Worm (Caenorhabditis elegans): ENCODE measurements around the gene C34D10.5.

The C34D10.5 gene

DNA sequence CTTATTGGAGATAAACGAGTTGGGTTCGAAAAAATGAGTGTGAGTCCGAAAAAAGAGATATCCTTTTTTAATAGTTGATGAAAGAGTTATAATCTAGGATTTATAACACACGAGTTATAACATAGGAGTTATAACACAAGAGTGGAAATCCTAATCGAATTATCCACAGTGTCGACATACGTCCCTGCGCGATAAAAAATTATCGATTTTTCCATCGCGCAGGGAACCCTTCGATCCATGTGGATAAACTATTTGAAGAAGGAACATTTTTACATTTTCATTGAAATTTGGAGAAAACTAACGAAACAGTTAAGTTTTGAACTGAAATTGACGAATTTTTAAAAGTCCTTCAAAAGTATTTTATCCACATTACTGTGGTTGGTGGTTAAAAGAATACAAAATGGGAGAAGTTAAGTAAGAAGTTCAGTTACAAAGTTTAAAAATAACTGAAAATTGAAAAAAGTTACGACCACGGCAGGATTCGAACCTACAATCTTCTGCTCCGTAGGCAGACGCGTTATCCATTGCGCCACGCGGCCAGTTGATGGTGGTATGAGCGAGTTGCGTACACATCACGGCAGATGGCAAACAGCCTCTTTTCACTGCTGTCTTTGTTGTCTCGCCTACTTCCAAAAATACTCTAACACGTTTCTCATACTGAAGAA is 18.5 kb downstream of the C34D10.5 start (continued):
- TF ChIP-seq tbp1 (GFP tag; optimal IDR thresholded peaks at IDR 0.05) (peak; percentile 97), snpc-1.1 (tag; optimal IDR thresholded peaks at IDR 0.05; ENCODE audit: insufficient read depth) (peak; percentile 34), unc-130 (GFP tag; optimal IDR thresholded peaks at IDR 0.05) (no peak), ztf-26 (tag; optimal IDR thresholded peaks at IDR 0.05) (peak; percentile 100), nhr-179 (tag; optimal IDR thresholded peaks at IDR 0.05) (peak; percentile 88), chd-7 (tag; optimal IDR thresholded peaks at IDR 0.05) (peak; percentile 96), zfh-2 (GFP tag; conservative IDR thresholded peaks at IDR 0.05) (peak; percentile 71), hlh-12 (tag; optimal IDR thresholded peaks at IDR 0.05) (no peak), F22D6.2 (tag; optimal IDR thresholded peaks at IDR 0.05) (peak; percentile 96), nhr-27 (tag; optimal IDR thresholded peaks at IDR 0.05) (peak; percentile 60), B0019.2 (GFP tag; conservative IDR thresholded peaks at IDR 0.05) (0 out of 2 replicates have a peak, but pooled peaks have one; percentile 5), aptf-2 (GFP tag; conservative IDR thresholded peaks at IDR 0.05) (no peak), unc-62 (GFP tag; optimal IDR thresholded peaks at IDR 0.05) (peak; percentile 60), C06A6.2 (GFP tag; conservative IDR thresholded peaks at IDR 0.05) (peak; percentile 97), Y53F4B.3 (GFP tag; IDR thresholded peaks at IDR 0.05) (peak; percentile 57; the same call in 1 of the 2 replicates), attf-5 (GFP tag; optimal IDR thresholded peaks at IDR 0.05) (peak; percentile 74), F55B11.4 (tag; optimal IDR thresholded peaks at IDR 0.05; ENCODE audit: borderline replicate concordance, insufficient read depth) (peak; percentile 18), snpc-1.3 (tag; optimal IDR thresholded peaks at IDR 0.05; ENCODE audit: insufficient read depth) (peak; percentile 8), F49E8.2 (tag; optimal IDR thresholded peaks at IDR 0.05; ENCODE audit: insufficient read depth) (peak; percentile 17), K11D2.4 (GFP tag; IDR thresholded peaks at IDR 0.05) (peak; percentile 98), pha-4 (tag; optimal IDR thresholded peaks at IDR 0.05) (peak; percentile 25), F52B5.7 (tag; optimal IDR thresholded peaks at IDR 0.05) (peak; percentile 59), K12H6.12 (tag; optimal IDR thresholded peaks at IDR 0.05) (peak; percentile 95), F39B2.1 (GFP tag; IDR thresholded peaks at IDR 0.05) (peak; percentile 57; the same call in 1 of the 2 replicates), ceh-79 (tag; optimal IDR thresholded peaks at IDR 0.05) (peak; percentile 84), ceh-91 (GFP tag; IDR thresholded peaks at IDR 0.05) (peak; percentile 36), ztf-3 (GFP tag; optimal IDR thresholded peaks at IDR 0.05) (peak; percentile 95), sea-2 (GFP tag; IDR thresholded peaks at IDR 0.05) (no peak), gei-17 (GFP tag; optimal IDR thresholded peaks at IDR 0.05) (peak; percentile 99), ztf-25 (GFP tag; IDR thresholded peaks at IDR 0.05) (peak; percentile 95), F37B4.10 (GFP tag; IDR thresholded peaks at IDR 0.05) (0 out of 2 replicates have a peak, but pooled peaks have one; percentile 81), madf-6 (GFP tag; IDR thresholded peaks at IDR 0.05) (peak; percentile 49), ama-1 (optimal IDR thresholded peaks at IDR 0.05) (no peak), ama-1 (GFP tag; optimal IDR thresholded peaks at IDR 0.05) (peak; percentile 40 to 84), attf-3 (GFP tag; conservative IDR thresholded peaks at IDR 0.05) (no peak; the same call in 1 of the 2 replicates), sdz-38 (tag; optimal IDR thresholded peaks at IDR 0.05) (no peak), cebp-1 (GFP tag; IDR thresholded peaks at IDR 0.05) (peak; percentile 67), cebp-1 (tag; optimal IDR thresholded peaks at IDR 0.05) (peak; percentile 97)

DNA sequence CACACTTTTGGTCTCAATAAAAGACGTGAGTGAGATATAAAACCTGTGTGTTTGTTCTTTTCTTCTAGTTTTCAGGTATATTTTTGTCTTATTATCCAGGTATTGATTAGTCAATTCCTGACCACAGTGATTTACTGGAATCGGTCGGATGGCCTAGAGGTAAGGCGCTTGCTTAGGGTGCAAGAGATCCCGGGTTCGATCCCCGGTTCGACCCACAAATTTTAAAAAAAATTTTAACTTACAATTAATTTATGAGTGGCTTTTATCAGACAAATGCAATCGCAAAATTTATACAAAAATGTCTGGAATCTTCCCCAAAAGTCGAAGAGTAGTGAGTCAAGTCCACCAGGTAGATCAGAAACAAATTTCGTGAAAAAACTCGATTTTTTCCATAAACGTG is 19.5 kb downstream of the C34D10.5 start:
- 0 out of 2 replicates have a peak, but pooled peaks have one; percentile 14 for TF ChIP-seq egl-44 (GFP tag; IDR thresholded peaks at IDR 0.05)
- TF ChIP-seq chd-7 (tag; optimal IDR thresholded peaks at IDR 0.05): no peak
- TF ChIP-seq B0261.1 (tag; optimal IDR thresholded peaks at IDR 0.05): peak; percentile 35
- 0 out of 2 replicates have a peak, but pooled peaks have one; percentile 17 for TF ChIP-seq hmg-1.2 (GFP tag; IDR thresholded peaks at IDR 0.05)
- TF ChIP-seq madf-8 (GFP tag; conservative IDR thresholded peaks at IDR 0.05): no peak
- no peak for TF ChIP-seq ztf-22 (GFP tag; optimal IDR thresholded peaks at IDR 0.05)
- TF ChIP-seq sptf-2 (GFP tag; optimal IDR thresholded peaks at IDR 0.05): no peak
- no peak for TF ChIP-seq B0336.3 (GFP tag; IDR thresholded peaks at IDR 0.05)
- no peak for TF ChIP-seq F57C9.4 (tag; optimal IDR thresholded peaks at IDR 0.05)
- TF ChIP-seq somi-1 (GFP tag; optimal IDR thresholded peaks at IDR 0.05): no peak
- TF ChIP-seq zim-3 (tag; optimal IDR thresholded peaks at IDR 0.05): no peak
- TF ChIP-seq nhr-90 (tag; optimal IDR thresholded peaks at IDR 0.05): no peak
- TF ChIP-seq ceh-100 (GFP tag; IDR thresholded peaks at IDR 0.05): no peak
- TF ChIP-seq tbp1 (GFP tag; optimal IDR thresholded peaks at IDR 0.05): peak; percentile 80
